Worm (Caenorhabditis elegans) whole organism, early embryonic: ENCODE data around the gene ccd-5.
A peak's percentile ranks its signal among the peaks of the same experiment; 100 is the strongest.

ENCODE experiments used
- B0310.2 ChIP-seq: sonication (generic microtip); optimal IDR thresholded peaks from 2 replicates; lab custom pipeline; 2016; ENCODE audit warnings: mild to moderate bottlenecking, missing genetic modification characterization, missing compliant biosample characterization
- F13C5.2 ChIP-seq: sonication (generic microtip); optimal IDR thresholded peaks from 2 replicates; lab custom pipeline; 2017; ENCODE audit warnings: mild to moderate bottlenecking, missing genetic modification characterization, inconsistent platforms, missing compliant biosample characterization
- aly-1 ChIP-seq: sonication (generic microtip); optimal IDR thresholded peaks from 2 replicates; lab custom pipeline; 2016; ENCODE audit warnings: missing genetic modification characterization, missing compliant biosample characterization
- ama-1 ChIP-seq: fragments of 150-350 bp; optimal IDR thresholded peaks from 2 replicates; lab custom pipeline; 2014
- ceh-13 ChIP-seq: fragments of 200-800 bp; sonication (Bioruptor generic); optimal IDR thresholded peaks from 2 replicates; lab custom pipeline; 2018; ENCODE audit warnings: mild to moderate bottlenecking, missing genetic modification characterization, missing compliant biosample characterization
- ceh-36 ChIP-seq: sonication (generic microtip); optimal IDR thresholded peaks from 2 replicates; lab custom pipeline; 2016; ENCODE audit warnings: missing genetic modification characterization, inconsistent platforms, missing compliant biosample characterization
- ets-7 ChIP-seq: sonication (generic microtip); optimal IDR thresholded peaks from 2 replicates; lab custom pipeline; 2016; ENCODE audit warnings: missing genotype, missing genetic modification characterization, missing compliant biosample characterization
- flt-1 ChIP-seq: fragments of 200-800 bp; sonication (Bioruptor generic); IDR thresholded peaks from 2 replicates; pipeline ENCODE4 v1.3.6; 2022; ENCODE audit warnings: missing genetic modification characterization, missing compliant biosample characterization
- hmbx-1 ChIP-seq: sonication (generic microtip); optimal IDR thresholded peaks from 2 replicates; lab custom pipeline; 2016; ENCODE audit warnings: mild to moderate bottlenecking, missing genetic modification characterization, missing compliant biosample characterization
- hmg-4 ChIP-seq: fragments of 200-800 bp; sonication (Bioruptor generic); optimal IDR thresholded peaks from 2 replicates; lab custom pipeline; 2018; ENCODE audit warnings: mild to moderate bottlenecking, missing genetic modification characterization, missing compliant biosample characterization
- hnd-1 ChIP-seq: sonication (generic microtip); optimal IDR thresholded peaks from 2 replicates; lab custom pipeline; 2016; ENCODE audit warnings: missing genetic modification characterization, missing compliant biosample characterization
- pes-1 ChIP-seq: fragments of 200-800 bp; sonication (Bioruptor generic); IDR thresholded peaks from 2 replicates; pipeline ENCODE4 v1.3.6; 2022; ENCODE audit warnings: missing genetic modification reagents, missing genetic modification characterization, missing compliant biosample characterization
- scrt-1 ChIP-seq: fragments of 200-800 bp; sonication (Bioruptor generic); IDR thresholded peaks from 2 replicates; pipeline ENCODE4 v1.3.6; 2022; ENCODE audit warnings: missing genetic modification characterization, missing compliant biosample characterization
- sea-1 ChIP-seq: fragments of 200-800 bp; sonication (Bioruptor generic); conservative IDR thresholded peaks from 2 replicates; pipeline ENCODE4 v1.3.6; 2022; ENCODE audit warnings: missing genetic modification characterization, missing compliant biosample characterization
- tbx-11 ChIP-seq: fragments of 200-800 bp; sonication (Bioruptor generic); IDR thresholded peaks from 2 replicates; pipeline ENCODE4 v1.3.6; 2022; ENCODE audit warnings: missing genetic modification characterization, missing compliant biosample characterization
- tbx-37 ChIP-seq: fragments of 200-800 bp; sonication (Bioruptor generic); conservative IDR thresholded peaks from 2 replicates; pipeline ENCODE4 v1.3.6; 2022; ENCODE audit warnings: missing genetic modification reagents, missing genetic modification characterization, missing compliant biosample characterization
- tra-4 ChIP-seq: sonication (generic microtip); optimal IDR thresholded peaks from 2 replicates; lab custom pipeline; 2017; ENCODE audit warnings: missing genetic modification characterization, missing compliant biosample characterization

ccd-5 gene

ce11 chrX:2543353-2543752 is 29.1 kb downstream of the ccd-5 start:
- TF ChIP-seq pes-1 (no peak), flt-1 (GFP tag; lab: Robert Waterston, UW) (no peak), hmbx-1 (no peak), ceh-36 (no peak), tra-4 (no peak), hmg-4 (no peak), aly-1 (tag; lab: Kevin White, UChicago) (no peak), scrt-1 (no peak), hnd-1 (tag; lab: Kevin White, UChicago) (no peak), tbx-11 (no peak), ceh-13 (GFP tag; lab: Kevin White, UChicago) (no peak), sea-1 (GFP tag; lab: Robert Waterston, UW) (no peak), F13C5.2 (tag; lab: Kevin White, UChicago) (no peak)

DNA sequence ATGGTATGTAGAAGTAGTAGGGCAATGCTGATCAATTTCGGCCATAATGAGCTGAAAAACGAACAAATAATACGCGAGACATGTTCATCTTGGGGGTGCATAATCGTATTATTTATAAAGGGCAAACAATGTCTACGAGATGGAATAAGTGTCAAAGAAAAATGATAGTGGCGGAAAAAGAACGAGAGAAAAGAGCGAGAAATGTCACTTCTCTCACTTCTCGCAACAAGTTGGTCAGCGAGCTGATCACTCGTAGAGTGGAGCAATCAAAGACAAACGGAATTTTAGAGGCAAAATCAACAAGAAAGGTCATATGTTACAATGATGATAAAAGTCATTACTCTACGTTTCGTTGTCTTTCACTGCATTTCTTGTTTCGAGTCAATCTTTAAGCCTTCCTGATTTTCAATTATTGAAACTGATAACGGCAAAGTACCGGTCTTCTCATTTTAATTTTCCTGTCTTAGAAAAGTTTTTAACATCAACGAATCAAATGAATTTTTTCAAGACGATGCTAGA is 31.4 kb downstream of the ccd-5 start, which contains the start of gene F52H2.3:
Gene F52H2.3, minus strand, starts transcription at position 51 of the 519 bp plus-strand sequence.
- TF ChIP-seq sea-1 (GFP tag; lab: Robert Waterston, UW), result no peak
- TF ChIP-seq scrt-1, result no peak
- no peak for TF ChIP-seq ceh-13 (GFP tag; lab: Kevin White, UChicago)
- no peak for TF ChIP-seq flt-1 (GFP tag; lab: Robert Waterston, UW)
- no peak for TF ChIP-seq hmg-4
- no peak for TF ChIP-seq hnd-1 (tag; lab: Kevin White, UChicago)
- TF ChIP-seq pes-1, result no peak
- TF ChIP-seq aly-1 (tag; lab: Kevin White, UChicago), result no peak
- no peak for TF ChIP-seq ceh-36
- TF ChIP-seq ama-1, result no peak
- TF ChIP-seq tbx-37 (GFP tag; lab: Robert Waterston, UW), result no peak

DNA sequence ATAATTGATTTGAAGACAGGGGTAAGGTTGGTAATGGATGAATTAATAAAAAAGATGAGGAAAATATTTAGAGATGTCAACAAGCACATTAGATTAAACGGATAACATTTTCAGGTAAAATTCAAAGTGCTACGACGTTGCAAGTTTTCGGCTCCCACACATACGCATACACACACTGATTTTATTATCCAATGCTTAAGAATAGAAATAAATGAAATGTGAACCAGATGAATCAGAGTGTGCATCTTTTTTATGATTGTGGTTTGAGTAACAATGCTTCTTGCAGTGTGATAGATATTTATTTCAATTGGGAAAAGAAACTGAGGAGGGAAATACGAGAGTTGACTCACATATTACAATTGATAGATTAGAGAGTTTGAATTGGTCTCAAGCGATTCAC is 33.7 kb downstream of the ccd-5 start:
- no peak for TF ChIP-seq F13C5.2 (tag; lab: Kevin White, UChicago)
- no peak for TF ChIP-seq ama-1
- no peak for TF ChIP-seq sea-1 (GFP tag; lab: Robert Waterston, UW)
- no peak for TF ChIP-seq B0310.2 (tag; lab: Kevin White, UChicago)
- no peak for TF ChIP-seq tra-4
- no peak for TF ChIP-seq ceh-36
- TF ChIP-seq tbx-11, result no peak

DNA sequence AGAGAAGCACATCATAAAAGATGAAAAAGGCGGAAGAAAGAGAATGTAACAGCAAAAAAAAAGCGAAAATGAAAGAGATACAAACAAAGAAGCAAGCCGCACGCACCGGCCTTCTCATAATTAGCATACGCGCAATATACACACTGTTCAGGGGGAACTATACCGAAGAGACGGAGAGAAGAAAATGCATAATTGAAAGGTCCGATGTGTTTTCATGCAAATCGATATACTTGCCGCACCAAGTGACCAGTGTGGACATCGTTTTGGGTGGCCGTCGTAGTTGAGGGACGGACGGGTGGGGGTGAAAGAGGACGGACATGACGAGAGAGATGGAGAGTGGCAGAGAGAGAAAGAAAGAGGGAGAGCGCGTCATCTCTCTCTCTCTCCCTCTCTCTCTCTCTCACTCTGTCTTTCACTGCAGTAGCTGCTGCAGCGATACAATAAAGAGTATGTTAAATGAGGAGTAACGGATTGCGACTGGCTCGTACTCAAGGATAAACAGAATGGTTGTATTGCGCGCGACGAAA is 36.1 kb downstream of the ccd-5 start:
- TF ChIP-seq ceh-36 (no peak), F13C5.2 (tag; lab: Kevin White, UChicago) (peak; percentile 64), hnd-1 (tag; lab: Kevin White, UChicago) (no peak), sea-1 (GFP tag; lab: Robert Waterston, UW) (no peak), hmg-4 (peak; percentile 83), scrt-1 (no peak), B0310.2 (tag; lab: Kevin White, UChicago) (peak; percentile 25), ama-1 (no peak), ets-7 (tag; lab: Kevin White, UChicago) (peak; percentile 46), tbx-11 (no peak), aly-1 (tag; lab: Kevin White, UChicago) (peak; percentile 51)

DNA sequence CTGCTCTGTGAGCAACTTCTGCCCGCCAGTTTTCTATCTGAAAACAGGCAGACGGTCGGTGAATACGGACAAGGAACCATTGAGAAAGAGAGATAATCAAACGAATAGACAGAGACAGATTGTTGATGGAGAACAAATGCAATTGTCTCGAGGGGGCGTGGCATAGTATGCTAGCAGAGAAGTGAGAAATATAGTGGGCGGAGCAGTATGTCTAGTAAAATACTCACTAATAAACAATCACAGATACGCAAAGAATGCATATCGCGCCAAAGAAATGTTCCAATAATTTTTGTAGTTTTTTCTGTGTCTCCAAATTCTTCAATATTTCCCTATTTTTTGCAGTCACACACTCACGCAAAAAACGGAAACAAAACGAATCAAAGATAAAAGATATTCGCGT is 40.1 kb downstream of the ccd-5 start, which contains the start of gene tbc-12:
Gene tbc-12, minus strand, starts transcription at position 101 of the 400 bp plus-strand sequence.
- no peak for TF ChIP-seq scrt-1
- no peak for TF ChIP-seq ceh-36
- no peak for TF ChIP-seq hmg-4
- TF ChIP-seq B0310.2 (tag; lab: Kevin White, UChicago), result no peak
- no peak for TF ChIP-seq hnd-1 (tag; lab: Kevin White, UChicago)
- no peak for TF ChIP-seq ets-7 (tag; lab: Kevin White, UChicago)
- no peak for TF ChIP-seq tbx-11
- TF ChIP-seq F13C5.2 (tag; lab: Kevin White, UChicago), result no peak
- no peak for TF ChIP-seq ama-1
- TF ChIP-seq hmbx-1, result no peak

- no peak for TF ChIP-seq flt-1 (GFP tag; lab: Robert Waterston, UW)
- no peak for TF ChIP-seq ets-7 (tag; lab: Kevin White, UChicago)
- TF ChIP-seq scrt-1, result no peak
- no peak for TF ChIP-seq tbx-37 (GFP tag; lab: Robert Waterston, UW)
- TF ChIP-seq pes-1, result no peak
- no peak for TF ChIP-seq ama-1
- no peak for TF ChIP-seq tbx-11
- no peak for TF ChIP-seq aly-1 (tag; lab: Kevin White, UChicago)
- no peak for TF ChIP-seq ceh-13 (GFP tag; lab: Kevin White, UChicago)
- no peak for TF ChIP-seq sea-1 (GFP tag; lab: Robert Waterston, UW)
Measured at ce11 chrX:2531276-2531675, 41.2 kb downstream of the ccd-5 start.

- TF ChIP-seq flt-1 (GFP tag; lab: Robert Waterston, UW) (0 out of 2 replicates have a peak, but pooled peaks have one; percentile 29), B0310.2 (tag; lab: Kevin White, UChicago) (no peak), pes-1 (peak; percentile 59)
Measured at ce11 chrX:2527877-2528276, 44.6 kb downstream of the ccd-5 start.

DNA sequence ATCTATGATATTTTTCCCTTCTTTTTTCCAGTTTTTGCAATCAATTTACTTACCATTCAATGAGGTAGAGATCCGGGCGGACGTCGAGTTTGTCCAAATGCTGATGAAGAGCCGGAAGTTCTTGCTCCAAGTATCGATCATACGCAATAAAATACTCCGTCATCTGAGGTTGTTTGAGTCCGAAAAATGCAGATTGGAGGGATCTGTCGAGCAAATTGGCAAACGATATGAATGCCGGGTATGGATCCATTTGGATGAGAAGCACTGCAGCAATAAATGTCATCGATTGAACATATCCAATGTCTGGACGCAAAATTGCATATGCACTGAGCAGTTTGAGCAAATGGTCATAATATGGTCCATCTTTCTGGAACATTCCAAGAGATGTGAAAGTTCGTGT is 45.3 kb downstream of the ccd-5 start:
- TF ChIP-seq scrt-1 (no peak), flt-1 (GFP tag; lab: Robert Waterston, UW) (no peak), hmbx-1 (no peak), tbx-37 (GFP tag; lab: Robert Waterston, UW) (no peak), sea-1 (GFP tag; lab: Robert Waterston, UW) (no peak), ama-1 (no peak), aly-1 (tag; lab: Kevin White, UChicago) (no peak), hnd-1 (tag; lab: Kevin White, UChicago) (no peak), B0310.2 (tag; lab: Kevin White, UChicago) (no peak)
